ENCODE assay signal across 1 fruit fly cellular context in the genomic region with DNA sequence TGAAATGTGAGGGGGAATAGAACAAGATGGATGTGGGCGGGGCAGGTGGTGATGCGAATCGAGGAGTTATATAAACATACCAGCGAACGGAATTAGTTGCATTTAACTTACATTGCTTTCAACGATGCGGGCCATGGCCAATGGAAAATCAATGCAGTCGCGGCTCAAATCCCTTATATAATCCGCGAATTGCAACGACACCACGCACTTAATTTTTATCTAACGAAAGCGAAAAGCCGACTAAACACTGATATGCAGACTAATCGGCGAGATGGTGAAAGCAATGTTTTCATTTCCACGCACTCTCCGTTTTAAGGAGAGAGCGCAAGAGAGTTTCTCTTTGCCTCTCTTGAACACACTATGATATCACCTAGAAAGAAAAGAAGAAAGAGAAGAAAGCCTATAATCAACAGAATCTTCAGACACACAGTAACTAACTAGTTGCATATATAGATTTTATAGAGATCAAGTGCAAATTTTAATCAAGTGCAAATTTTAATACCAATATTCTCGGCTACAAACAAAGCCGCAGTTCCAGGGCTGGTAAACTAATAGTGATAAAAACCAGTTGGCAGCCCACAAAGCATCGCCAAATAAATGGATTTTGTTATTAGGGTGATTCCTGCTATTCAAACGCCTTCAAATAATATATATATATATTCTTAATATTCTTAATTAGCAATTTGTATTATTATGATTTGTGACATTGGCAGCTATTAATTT.
TF ChIP-seq lines count a peak whose summit lies in the region.

TSS of gene CG11597 (minus strand) at position 553 of the 723 bp plus-strand sequence.
TSS of gene CG5946 (minus strand) at position 553 of the 723 bp plus-strand sequence.

TF ChIP-seq in whole organism, embryonic, 481 proteins besides CTCF, POLR2A, EP300 and RAD21 (continued from another document):
- TF ChIP-seq yki (optimal IDR thresholded peaks at IDR 0.05; lab: Kevin White, UChicago) (peak; percentile 19), Sin3A (optimal IDR thresholded peaks at IDR 0.05; lab: Kevin White, UChicago) (peak; percentile 3), ham (GFP tag; IDR thresholded peaks at IDR 0.05; lab: Robert Waterston, UW) (no peak), CG34376 (GFP tag; optimal IDR thresholded peaks at IDR 0.05; lab: Kevin White, UChicago) (peak; percentile 6), Antp (GFP tag; optimal IDR thresholded peaks at IDR 0.05; lab: Kevin White, UChicago) (no peak), MESR4 (GFP tag; optimal IDR thresholded peaks at IDR 0.05; lab: Kevin White, UChicago) (peak; percentile 10), CG6791 (GFP tag; IDR thresholded peaks at IDR 0.05; lab: Robert Waterston, UW; ENCODE audit: partially characterized antibody) (peak; percentile 50; the same call in 1 of the 3 replicates), CG8281 (tag; optimal IDR thresholded peaks at IDR 0.05; lab: Kevin White, UChicago) (no peak), Deaf1 (tag; optimal IDR thresholded peaks at IDR 0.05; lab: Kevin White, UChicago) (peak; percentile 47), Mad (GFP tag; optimal IDR thresholded peaks at IDR 0.05; lab: Kevin White, UChicago) (no peak), Aef1 (GFP tag; IDR thresholded peaks at IDR 0.05; lab: Robert Waterston, UW) (peak; percentile 24; the same call in 1 of the 3 replicates), CG18011 (GFP tag; optimal IDR thresholded peaks at IDR 0.05; lab: Kevin White, UChicago) (no peak), Trl (optimal IDR thresholded peaks at IDR 0.05; lab: Kevin White, UChicago) (peak; percentile 90 to 92), Trl (GFP tag; optimal IDR thresholded peaks at IDR 0.05; lab: Kevin White, UChicago) (no peak), phol (tag; optimal IDR thresholded peaks at IDR 0.05; lab: Kevin White, UChicago) (peak; percentile 27), CG7928 (GFP tag; optimal IDR thresholded peaks at IDR 0.05; lab: Kevin White, UChicago) (peak; percentile 87), CG4617 (GFP tag; optimal IDR thresholded peaks at IDR 0.05; lab: Kevin White, UChicago; ENCODE audit: borderline replicate concordance) (peak; percentile 11), Doc3 (GFP tag; IDR thresholded peaks at IDR 0.05; lab: Robert Waterston, UW; ENCODE audit: partially characterized antibody) (peak; percentile 30; the same call in 1 of the 3 replicates), Xbp1 (GFP tag; optimal IDR thresholded peaks at IDR 0.05; lab: Kevin White, UChicago) (no peak), slbo (GFP tag; IDR thresholded peaks at IDR 0.05; lab: Robert Waterston, UW) (peak; percentile 60), Dek (tag; optimal IDR thresholded peaks at IDR 0.05; lab: Kevin White, UChicago) (no peak), ewg (GFP tag; optimal IDR thresholded peaks at IDR 0.05; lab: Kevin White, UChicago) (peak; percentile 0), stc (GFP tag; IDR thresholded peaks at IDR 0.05; lab: Robert Waterston, UW) (no peak), pros (GFP tag; optimal IDR thresholded peaks at IDR 0.05; lab: Kevin White, UChicago) (peak; percentile 2), Hr3 (GFP tag; optimal IDR thresholded peaks at IDR 0.05; lab: Kevin White, UChicago) (no peak), NFAT (GFP tag; IDR thresholded peaks at IDR 0.05; lab: Robert Waterston, UW) (peak; percentile 35; the same call in 1 of the 2 replicates), mam (GFP tag; optimal IDR thresholded peaks at IDR 0.05; lab: Kevin White, UChicago) (peak; percentile 27), Gug (GFP tag; IDR thresholded peaks at IDR 0.05; lab: Robert Waterston, UW) (peak; percentile 22; the same call in 1 of the 4 replicates), Dref (GFP tag; IDR thresholded peaks at IDR 0.05; lab: Robert Waterston, UW) (peak; percentile 51), ssp (GFP tag; IDR thresholded peaks at IDR 0.05; lab: Robert Waterston, UW) (no peak; the same call in 1 of the 2 replicates), bbx (GFP tag; IDR thresholded peaks at IDR 0.05; lab: Robert Waterston, UW; ENCODE audit: partially characterized antibody) (peak; percentile 50), CG9817 (tag; optimal IDR thresholded peaks at IDR 0.05; lab: Kevin White, UChicago) (no peak), lbe (GFP tag; optimal IDR thresholded peaks at IDR 0.05; lab: Kevin White, UChicago) (peak; percentile 7), Pdp1 (GFP tag; optimal IDR thresholded peaks at IDR 0.05; lab: Kevin White, UChicago) (peak in 1 of 2 experiments; percentile 97), CG9932 (GFP tag; IDR thresholded peaks at IDR 0.05; lab: Robert Waterston, UW) (peak; percentile 63), Rfx (GFP tag; IDR thresholded peaks at IDR 0.05; lab: Robert Waterston, UW) (0 out of 2 replicates have a peak, but pooled peaks have one; percentile 6), Blimp-1 (GFP tag; optimal IDR thresholded peaks at IDR 0.05; lab: Kevin White, UChicago) (peak; percentile 76), amos (GFP tag; IDR thresholded peaks at IDR 0.05; lab: Robert Waterston, UW; ENCODE audit: partially characterized antibody) (peak; percentile 61), tgo (GFP tag; IDR thresholded peaks at IDR 0.05; lab: Robert Waterston, UW) (no peak), Jarid2 (GFP tag; optimal IDR thresholded peaks at IDR 0.05; lab: Kevin White, UChicago) (peak; percentile 35), br (optimal IDR thresholded peaks at IDR 0.05; lab: Kevin White, UChicago) (no peak), hbn (GFP tag; IDR thresholded peaks at IDR 0.05; lab: Robert Waterston, UW; ENCODE audit: partially characterized antibody) (peak; percentile 41; the same call in 1 of the 2 replicates), BtbVII (GFP tag; optimal IDR thresholded peaks at IDR 0.05; lab: Kevin White, UChicago) (no peak), pum (GFP tag; optimal IDR thresholded peaks at IDR 0.05; lab: Kevin White, UChicago) (no peak), Sry-δ (GFP tag; optimal IDR thresholded peaks at IDR 0.05; lab: Kevin White, UChicago) (peak; percentile 41), ap (GFP tag; IDR thresholded peaks at IDR 0.05; lab: Robert Waterston, UW) (no peak), Med (GFP tag; lab: Kevin White, UChicago) (peak; percentile 73), trem (tag; optimal IDR thresholded peaks at IDR 0.05; lab: Kevin White, UChicago) (peak; percentile 98), CG1603 (tag; optimal IDR thresholded peaks at IDR 0.05; lab: Kevin White, UChicago) (peak; percentile 10), zfh1 (GFP tag; IDR thresholded peaks at IDR 0.05; lab: Robert Waterston, UW) (0 out of 3 replicates have a peak, but pooled peaks have one; percentile 49), CG13287 (GFP tag; IDR thresholded peaks at IDR 0.05; lab: Robert Waterston, UW; ENCODE audit: partially characterized antibody) (peak; percentile 32), HHEX (GFP tag; optimal IDR thresholded peaks at IDR 0.05; lab: Kevin White, UChicago) (no peak), GATAe (GFP tag; conservative IDR thresholded peaks at IDR 0.05; lab: Robert Waterston, UW) (no peak), Opbp (GFP tag; IDR thresholded peaks at IDR 0.05; lab: Robert Waterston, UW; ENCODE audit: partially characterized antibody) (peak; percentile 21; the same call in 1 of the 3 replicates), CG11085 (GFP tag; IDR thresholded peaks at IDR 0.05; lab: Robert Waterston, UW) (peak; percentile 6; the same call in 1 of the 2 replicates), CG8924 (tag; optimal IDR thresholded peaks at IDR 0.05; lab: Kevin White, UChicago) (no peak), bowl (GFP tag; IDR thresholded peaks at IDR 0.05; lab: Robert Waterston, UW) (no peak), CG16813 (GFP tag; IDR thresholded peaks at IDR 0.05; lab: Robert Waterston, UW; ENCODE audit: partially characterized antibody) (peak; percentile 19; the same call in 1 of the 3 replicates), CG3847 (GFP tag; IDR thresholded peaks at IDR 0.05; lab: Robert Waterston, UW) (peak; percentile 49), bsh (GFP tag; optimal IDR thresholded peaks at IDR 0.05; lab: Kevin White, UChicago) (no peak), Dll (GFP tag; IDR thresholded peaks at IDR 0.05; lab: Robert Waterston, UW; ENCODE audit: partially characterized antibody) (peak; percentile 65; the same call in 3 of the 4 replicates), tna (GFP tag; IDR thresholded peaks at IDR 0.05; lab: Robert Waterston, UW; ENCODE audit: partially characterized antibody) (no peak), vnd (GFP tag; IDR thresholded peaks at IDR 0.05; lab: Robert Waterston, UW; ENCODE audit: partially characterized antibody) (no peak; the same call in 2 of the 3 replicates), chinmo (GFP tag; IDR thresholded peaks at IDR 0.05; lab: Robert Waterston, UW; ENCODE audit: partially characterized antibody) (peak; percentile 8; the same call in 1 of the 4 replicates), CG12659 (GFP tag; optimal IDR thresholded peaks at IDR 0.05; lab: Kevin White, UChicago) (no peak), chm (GFP tag; IDR thresholded peaks at IDR 0.05; lab: Robert Waterston, UW) (0 out of 2 replicates have a peak, but pooled peaks have one; percentile 38), CG3163 (GFP tag; optimal IDR thresholded peaks at IDR 0.05; lab: Kevin White, UChicago) (peak; percentile 68), pzg (GFP tag; optimal IDR thresholded peaks at IDR 0.05; lab: Kevin White, UChicago) (peak; percentile 29), Optix (GFP tag; IDR thresholded peaks at IDR 0.05; lab: Robert Waterston, UW) (no peak), CG2116 (GFP tag; optimal IDR thresholded peaks at IDR 0.05; lab: Kevin White, UChicago) (peak; percentile 13), lola (GFP tag; optimal IDR thresholded peaks at IDR 0.05; lab: Kevin White, UChicago) (no peak), CG10366 (GFP tag; IDR thresholded peaks at IDR 0.05; lab: Robert Waterston, UW) (peak; percentile 33; the same call in 1 of the 2 replicates), Awh (GFP tag; IDR thresholded peaks at IDR 0.05; lab: Robert Waterston, UW) (0 out of 2 replicates have a peak, but pooled peaks have one; percentile 6)
